Fruit fly (Drosophila melanogaster): ENCODE measurements around the gene CG31274.

Gene CG31274

dm6 chr3R:16986181-16987074 lies 6.4 kb upstream of the CG31274 start (continued):
- TF ChIP-seq NfI (GFP tag; optimal IDR thresholded peaks at IDR 0.05) (peak; percentile 92), Awh (GFP tag; IDR thresholded peaks at IDR 0.05) (peak; percentile 92), nerfin-2 (GFP tag; IDR thresholded peaks at IDR 0.05; ENCODE audit: partially characterized antibody) (no peak), az2 (GFP tag; optimal IDR thresholded peaks at IDR 0.05) (peak; percentile 89), CG11093 (GFP tag; IDR thresholded peaks at IDR 0.05) (peak; percentile 96), Sox100B (GFP tag; optimal IDR thresholded peaks at IDR 0.05) (peak; percentile 43), Side (GFP tag; optimal IDR thresholded peaks at IDR 0.05) (peak; percentile 94), CG13775 (GFP tag; optimal IDR thresholded peaks at IDR 0.05) (peak; percentile 83), mirr (GFP tag; optimal IDR thresholded peaks at IDR 0.05) (peak; percentile 98), dati (GFP tag; IDR thresholded peaks at IDR 0.05) (peak; percentile 77), CG16813 (GFP tag; IDR thresholded peaks at IDR 0.05; ENCODE audit: partially characterized antibody) (no peak), H2.0 (GFP tag; IDR thresholded peaks at IDR 0.05) (peak; percentile 96), lmd (GFP tag; IDR thresholded peaks at IDR 0.05) (peak; percentile 97), CG5953 (GFP tag; IDR thresholded peaks at IDR 0.05) (peak; percentile 92), CG14710 (tag; optimal IDR thresholded peaks at IDR 0.05) (peak; percentile 11), Dbx (GFP tag; IDR thresholded peaks at IDR 0.05) (peak; percentile 98), CG18262 (tag; optimal IDR thresholded peaks at IDR 0.05) (peak; percentile 60), CoRest (tag; optimal IDR thresholded peaks at IDR 0.05) (peak; percentile 92), CG30403 (GFP tag; optimal IDR thresholded peaks at IDR 0.05) (peak; percentile 91), CG11695 (GFP tag; IDR thresholded peaks at IDR 0.05) (peak; percentile 94), vnd (GFP tag; IDR thresholded peaks at IDR 0.05; ENCODE audit: partially characterized antibody) (peak; percentile 55; the same call in 2 of the 3 replicates), CG15514 (GFP tag; optimal IDR thresholded peaks at IDR 0.05) (peak; percentile 92), CG13894 (tag; optimal IDR thresholded peaks at IDR 0.05) (peak; percentile 95), CrebB (tag; optimal IDR thresholded peaks at IDR 0.05) (peak; percentile 93), CG3065 (GFP tag; optimal IDR thresholded peaks at IDR 0.05) (peak; percentile 41), crol (GFP tag; IDR thresholded peaks at IDR 0.05) (peak; percentile 67), Aef1 (GFP tag; IDR thresholded peaks at IDR 0.05) (peak; percentile 97), CG33557 (GFP tag; optimal IDR thresholded peaks at IDR 0.05) (peak; percentile 33), Xbp1 (GFP tag; optimal IDR thresholded peaks at IDR 0.05) (peak; percentile 93), Adf1 (GFP tag; IDR thresholded peaks at IDR 0.05) (peak; percentile 90), pho (GFP tag; optimal IDR thresholded peaks at IDR 0.05) (peak; percentile 95), knrl (GFP tag; IDR thresholded peaks at IDR 0.05; ENCODE audit: partially characterized antibody) (no peak), CG11723 (GFP tag; optimal IDR thresholded peaks at IDR 0.05) (peak; percentile 91), Max (GFP tag; optimal IDR thresholded peaks at IDR 0.05) (peak; percentile 83), CG31441 (GFP tag; IDR thresholded peaks at IDR 0.05) (peak; percentile 79), Usf (GFP tag; optimal IDR thresholded peaks at IDR 0.05) (peak; percentile 92), CG17612 (GFP tag; IDR thresholded peaks at IDR 0.05) (peak; percentile 96), CG8388 (GFP tag; optimal IDR thresholded peaks at IDR 0.05) (peak; percentile 63), MBD-R2 (GFP tag; IDR thresholded peaks at IDR 0.05) (peak; percentile 92), jing (GFP tag; optimal IDR thresholded peaks at IDR 0.05) (peak; percentile 82), CG17186 (GFP tag; optimal IDR thresholded peaks at IDR 0.05) (no peak), CG4328 (GFP tag; optimal IDR thresholded peaks at IDR 0.05) (peak; percentile 85), CG12744 (GFP tag; optimal IDR thresholded peaks at IDR 0.05) (peak; percentile 91), CG1024 (GFP tag; IDR thresholded peaks at IDR 0.05) (peak; percentile 74), odd (GFP tag; optimal IDR thresholded peaks at IDR 0.05) (peak; percentile 89), Ptx1 (GFP tag; IDR thresholded peaks at IDR 0.05) (peak; percentile 94), CG4360 (GFP tag; IDR thresholded peaks at IDR 0.05) (peak; percentile 63), Camta (GFP tag; optimal IDR thresholded peaks at IDR 0.05) (peak; percentile 86), NK7.1 (GFP tag; optimal IDR thresholded peaks at IDR 0.05) (peak; percentile 93)
